Fruit fly (Drosophila melanogaster) whole organism, embryonic: Measurements from ENCODE around the gene CG12096.

ENCODE experiments used
- ATbp ChIP-seq: fragments of 200-800 bp; sonication (Bioruptor generic); optimal IDR thresholded peaks from 2 replicates; lab custom pipeline; 2017; ENCODE audit warnings: missing biosample characterization, mild to moderate bottlenecking, missing genetic modification characterization, missing genetic modification reagents
- Abd-B ChIP-seq: fragments of 200-800 bp; sonication (Bioruptor generic); optimal IDR thresholded peaks from 2 replicates; lab custom pipeline; 2018; ENCODE audit warnings: missing biosample characterization, mild to moderate bottlenecking, missing genetic modification characterization, moderate library complexity
- Asciz ChIP-seq: fragments of 200-800 bp; sonication (Bioruptor generic); optimal IDR thresholded peaks from 2 replicates; lab custom pipeline; 2017; ENCODE audit warnings: missing biosample characterization, mild to moderate bottlenecking, missing genetic modification characterization, missing genetic modification reagents
- CG10321 ChIP-seq: fragments of 200-800 bp; sonication (Bioruptor generic); IDR thresholded peaks from 2 replicates; pipeline ENCODE4 v1.3.6; 2022; ENCODE audit warnings: missing biosample characterization, missing genetic modification characterization
- CG1233 ChIP-seq: fragments of 200-800 bp; sonication (Bioruptor generic); optimal IDR thresholded peaks from 4 replicates; lab custom pipeline; 2018; ENCODE audit warnings: missing biosample characterization, mild to moderate bottlenecking, missing genetic modification characterization
- CG12391 ChIP-seq: fragments of 200-800 bp; sonication (Bioruptor generic); optimal IDR thresholded peaks from 3 replicates; lab custom pipeline; 2018; ENCODE audit warnings: missing biosample characterization, mild to moderate bottlenecking, missing genetic modification characterization, moderate library complexity
- CG1792 ChIP-seq: fragments of 200-800 bp; sonication (Bioruptor generic); optimal IDR thresholded peaks from 2 replicates; lab custom pipeline; 2016; ENCODE audit warnings: missing biosample characterization, missing genetic modification characterization
- CG18599 ChIP-seq: fragments of 200-800 bp; sonication (Bioruptor generic); optimal IDR thresholded peaks from 3 replicates; lab custom pipeline; 2017; ENCODE audit warnings: missing biosample characterization, missing genetic modification characterization, mild to moderate bottlenecking, moderate library complexity, missing genetic modification reagents
- CG2202 ChIP-seq: fragments of 200-800 bp; sonication (Bioruptor generic); optimal IDR thresholded peaks from 2 replicates; lab custom pipeline; 2018; ENCODE audit warnings: missing biosample characterization, mild to moderate bottlenecking, missing genetic modification characterization
- CG2712 ChIP-seq: fragments of 200-800 bp; optimal IDR thresholded peaks from 3 replicates; lab custom pipeline; 2019; ENCODE audit warnings: missing biosample characterization, mild to moderate bottlenecking, missing genetic modification characterization, moderate library complexity
- CG6689 ChIP-seq: fragments of 200-800 bp; sonication (Bioruptor generic); IDR thresholded peaks from 2 replicates; pipeline ENCODE4 v1.3.6; 2022; ENCODE audit warnings: missing biosample characterization, missing genetic modification characterization
- CG6765 ChIP-seq: fragments of 200-800 bp; sonication (Bioruptor generic); optimal IDR thresholded peaks from 3 replicates; lab custom pipeline; 2017; ENCODE audit warnings: missing biosample characterization, mild to moderate bottlenecking, missing genetic modification characterization
- CG7357 ChIP-seq: fragments of 200-800 bp; sonication (Bioruptor generic); IDR thresholded peaks from 3 replicates; pipeline ENCODE4 v1.3.6; 2022; ENCODE audit warnings: missing biosample characterization, missing genetic modification characterization
- CG7987 ChIP-seq: fragments of 200-800 bp; sonication (Bioruptor generic); optimal IDR thresholded peaks from 2 replicates; lab custom pipeline; 2018; ENCODE audit warnings: missing biosample characterization, mild to moderate bottlenecking, missing genetic modification characterization, moderate library complexity
- CG8290 ChIP-seq, 3 experiments: fragments of 200-800 bp; sonication (Bioruptor generic); optimal IDR thresholded peaks; 2 replicates each; lab custom pipeline; 2016 to 2019; ENCODE audit warnings: missing biosample characterization in 3 of 3, missing genetic modification characterization in 3 of 3, mild to moderate bottlenecking in 2 of 3, moderate library complexity in 1 of 3
- CG9727 ChIP-seq: fragments of 200-800 bp; sonication (Bioruptor generic); optimal IDR thresholded peaks from 3 replicates; lab custom pipeline; 2017; ENCODE audit warnings: missing biosample characterization, mild to moderate bottlenecking, missing genetic modification characterization
- CG9817 ChIP-seq: fragments of 200-800 bp; sonication (Bioruptor generic); optimal IDR thresholded peaks from 2 replicates; lab custom pipeline; 2018; ENCODE audit warnings: missing biosample characterization, mild to moderate bottlenecking, missing genetic modification characterization, moderate library complexity
- CG9876 ChIP-seq: fragments of 200-800 bp; sonication (Bioruptor generic); optimal IDR thresholded peaks from 2 replicates; lab custom pipeline; 2016; ENCODE audit warnings: missing biosample characterization, missing genetic modification characterization
- ERR ChIP-seq: fragments of 200-800 bp; sonication (Bioruptor generic); optimal IDR thresholded peaks from 2 replicates; lab custom pipeline; 2016; ENCODE audit warnings: missing biosample characterization, missing genetic modification characterization
- Eip74EF ChIP-seq, 2 experiments: fragments of 200-800 bp in 1 of 2; fragments of >200 bp in 1 of 2; sonication (Bioruptor generic) in 1 of 2; optimal IDR thresholded peaks; 2 replicates each; lab custom pipeline; 2017 to 2019; ENCODE audit warnings: missing biosample characterization in 2 of 2, missing genetic modification characterization in 2 of 2, mild to moderate bottlenecking in 1 of 2, moderate library complexity in 1 of 2
- Fer1 ChIP-seq: fragments of 200-800 bp; sonication (Bioruptor generic); optimal IDR thresholded peaks from 2 replicates; lab custom pipeline; 2017; ENCODE audit warnings: missing biosample characterization, mild to moderate bottlenecking, missing genetic modification characterization
- H15 ChIP-seq: fragments of 200-800 bp; sonication (Bioruptor generic); IDR thresholded peaks from 3 replicates; pipeline ENCODE4 v1.3.6; 2022; ENCODE audit warnings: missing biosample characterization, missing genetic modification characterization
- HLH3B ChIP-seq: fragments of 200-800 bp; sonication (Bioruptor generic); IDR thresholded peaks from 2 replicates; pipeline ENCODE4 v1.3.6; 2022; ENCODE audit warnings: missing biosample characterization, missing genetic modification characterization
- HmgZ ChIP-seq: fragments of 200-800 bp; sonication (Bioruptor generic); optimal IDR thresholded peaks from 2 replicates; lab custom pipeline; 2018; ENCODE audit warnings: missing biosample characterization, mild to moderate bottlenecking, missing genetic modification characterization
- Hr3 ChIP-seq: fragments of 200-800 bp; sonication (Bioruptor generic); optimal IDR thresholded peaks from 3 replicates; lab custom pipeline; 2016; ENCODE audit warnings: missing biosample characterization, missing genetic modification characterization
- Lim3 ChIP-seq: fragments of 200-800 bp; sonication (Bioruptor generic); IDR thresholded peaks from 2 replicates; pipeline ENCODE4 v1.3.6; 2022; ENCODE audit warnings: missing biosample characterization, missing genetic modification characterization
- Med ChIP-seq: fragments of 200-800 bp; sonication (Bioruptor generic); peaks from one replicate; lab custom pipeline; 2016; ENCODE audit warnings: missing biosample characterization, missing genetic modification characterization, mild to moderate bottlenecking, inconsistent platforms, moderate library complexity
- Nf-YA ChIP-seq: fragments of 200-800 bp; sonication (Bioruptor generic); IDR thresholded peaks from 2 replicates; pipeline ENCODE4 v1.3.6; 2022; ENCODE audit warnings: missing biosample characterization, missing genetic modification characterization
- Rfx ChIP-seq: fragments of 200-800 bp; sonication (Bioruptor generic); IDR thresholded peaks from 2 replicates; pipeline ENCODE4 v1.3.6; 2022; ENCODE audit warnings: missing biosample characterization, missing genetic modification characterization
- croc ChIP-seq: fragments of 200-800 bp; sonication (Bioruptor generic); conservative IDR thresholded peaks from 3 replicates; pipeline ENCODE4 v1.3.6; 2022; ENCODE audit warnings: missing biosample characterization, missing genetic modification characterization
- cwo ChIP-seq: fragments of 200-800 bp; sonication (Bioruptor generic); optimal IDR thresholded peaks from 3 replicates; lab custom pipeline; 2017; ENCODE audit warnings: missing biosample characterization, missing genetic modification characterization, mild to moderate bottlenecking, moderate library complexity, missing genetic modification reagents
- gcm ChIP-seq: fragments of 200-800 bp; sonication (Bioruptor generic); optimal IDR thresholded peaks from 2 replicates; lab custom pipeline; 2019; ENCODE audit warnings: missing biosample characterization, mild to moderate bottlenecking, missing genetic modification characterization, moderate library complexity
- gem ChIP-seq: fragments of 200-800 bp; sonication (Bioruptor generic); optimal IDR thresholded peaks from 2 replicates; lab custom pipeline; 2019; ENCODE audit warnings: missing biosample characterization, mild to moderate bottlenecking, missing genetic modification characterization, moderate library complexity
- grn ChIP-seq: fragments of 200-800 bp; sonication (Bioruptor generic); optimal IDR thresholded peaks from 3 replicates; lab custom pipeline; 2017; ENCODE audit warnings: missing biosample characterization, missing genetic modification characterization
- jing ChIP-seq: fragments of 200-800 bp; sonication (Bioruptor generic); optimal IDR thresholded peaks from 2 replicates; lab custom pipeline; 2018; ENCODE audit warnings: missing biosample characterization, mild to moderate bottlenecking, missing genetic modification characterization
- kni ChIP-seq: fragments of 200-800 bp; sonication (Bioruptor generic); optimal IDR thresholded peaks from 3 replicates; lab custom pipeline; 2017; ENCODE audit warnings: mild to moderate bottlenecking, missing biosample characterization, missing genetic modification reagents, missing genetic modification characterization
- mld ChIP-seq: fragments of 200-800 bp; sonication (Bioruptor generic); IDR thresholded peaks from 3 replicates; pipeline ENCODE4 v1.3.6; 2022; ENCODE audit warnings: missing biosample characterization, missing genetic modification characterization; ENCODE audit not compliant: partially characterized antibody
- nerfin-1 ChIP-seq: fragments of 200-800 bp; sonication (Bioruptor generic); optimal IDR thresholded peaks from 3 replicates; lab custom pipeline; 2019; ENCODE audit warnings: missing biosample characterization, mild to moderate bottlenecking, missing genetic modification characterization, moderate library complexity
- nom ChIP-seq: fragments of 200-800 bp; sonication (Bioruptor generic); optimal IDR thresholded peaks from 2 replicates; lab custom pipeline; 2017; ENCODE audit warnings: missing biosample characterization, missing genetic modification characterization, mild to moderate bottlenecking, moderate library complexity, missing genetic modification reagents
- oc ChIP-seq: fragments of 200-800 bp; sonication (Bioruptor generic); optimal IDR thresholded peaks from 2 replicates; lab custom pipeline; 2018; ENCODE audit warnings: missing biosample characterization, mild to moderate bottlenecking, missing genetic modification characterization, moderate library complexity
- otp ChIP-seq: fragments of 200-800 bp; sonication (Bioruptor generic); IDR thresholded peaks from 3 replicates; pipeline ENCODE4, ENCODE4 v1.3.6; 2022; ENCODE audit warnings: missing biosample characterization, missing genetic modification characterization
- phol ChIP-seq: fragments of 200-800 bp; sonication (Bioruptor generic); optimal IDR thresholded peaks from 3 replicates; lab custom pipeline; 2018; ENCODE audit warnings: missing biosample characterization, mild to moderate bottlenecking, missing genetic modification characterization, moderate library complexity
- row ChIP-seq: fragments of 200-800 bp; sonication (Bioruptor generic); IDR thresholded peaks from 3 replicates; pipeline ENCODE4 v1.3.6; 2022; ENCODE audit warnings: missing biosample characterization, missing genetic modification characterization
- tio ChIP-seq: fragments of 200-800 bp; sonication (Bioruptor generic); optimal IDR thresholded peaks from 2 replicates; lab custom pipeline; 2017; ENCODE audit warnings: missing biosample characterization, missing genetic modification characterization, inconsistent platforms
- ttk ChIP-seq: fragments of 200-800 bp; sonication (Bioruptor generic); IDR thresholded peaks from 2 replicates; pipeline ENCODE4 v2.1.2; 2022; ENCODE audit warnings: missing biosample characterization, missing genetic modification characterization
- vnd ChIP-seq: fragments of 200-800 bp; sonication (Bioruptor generic); IDR thresholded peaks from 3 replicates; pipeline ENCODE4 v1.3.6; 2022; ENCODE audit warnings: missing biosample characterization, missing genetic modification characterization; ENCODE audit not compliant: partially characterized antibody
- wor ChIP-seq: fragments of 200-800 bp; sonication (Bioruptor generic); IDR thresholded peaks from 2 replicates; pipeline ENCODE4 v1.3.6; 2022; ENCODE audit warnings: missing biosample characterization, missing genetic modification characterization
- zfh1 ChIP-seq: fragments of 200-800 bp; sonication (Bioruptor generic); IDR thresholded peaks from 3 replicates; pipeline ENCODE4 v1.3.6; 2022; ENCODE audit warnings: missing biosample characterization, missing genetic modification characterization

The CG12096 gene

dm6 chrX:13136939-13137697 is 22.3 kb upstream of the CG12096 start (continued):
- TF ChIP-seq ATbp (peak; percentile 69), CG6689 (GFP tag; lab: Robert Waterston, UW) (peak; percentile 70), Rfx (GFP tag; lab: Robert Waterston, UW) (peak; percentile 37), Abd-B (GFP tag; lab: Kevin White, UChicago) (no peak), vnd (no peak), row (peak; percentile 76), CG9727 (peak; percentile 28), CG7987 (GFP tag; lab: Kevin White, UChicago) (no peak), zfh1 (GFP tag; lab: Robert Waterston, UW) (peak; percentile 69; the same call in 2 of the 3 replicates), phol (tag; lab: Kevin White, UChicago) (peak; percentile 47), grn (GFP tag; lab: Kevin White, UChicago) (no peak), CG2712 (peak; percentile 43), CG6765 (GFP tag; lab: Kevin White, UChicago) (no peak), nom (GFP tag; lab: Kevin White, UChicago) (peak; percentile 64), HmgZ (no peak), CG18599 (GFP tag; lab: Kevin White, UChicago) (peak; percentile 34), CG9817 (no peak), wor (peak; percentile 70), ERR (GFP tag; lab: Kevin White, UChicago) (no peak), gem (peak; percentile 60), CG1792 (GFP tag; lab: Kevin White, UChicago) (no peak), HLH3B (GFP tag; lab: Robert Waterston, UW) (peak; percentile 77), H15 (peak; percentile 74; the same call in 2 of the 3 replicates), Med (GFP tag; lab: Kevin White, UChicago) (peak; percentile 90), otp (peak; percentile 72), tio (GFP tag; lab: Kevin White, UChicago) (no peak), oc (tag; lab: Kevin White, UChicago) (peak; percentile 67), Asciz (peak; percentile 50), kni (peak; percentile 37), nerfin-1 (peak; percentile 61), Fer1 (GFP tag; lab: Kevin White, UChicago) (peak; percentile 22), ttk (GFP tag; lab: Robert Waterston, UW) (peak; percentile 66; the same call in 1 of the 2 replicates), gcm (GFP tag; lab: Kevin White, UChicago) (peak; percentile 20), CG8290 (GFP tag; optimal IDR thresholded peaks at IDR 0.05; lab: Kevin White, UChicago) (no peak), CG8290 (tag; optimal IDR thresholded peaks at IDR 0.05; lab: Kevin White, UChicago) (no peak), Hr3 (GFP tag; lab: Kevin White, UChicago) (peak; percentile 12), mld (GFP tag; lab: Robert Waterston, UW) (no peak), CG7357 (0 out of 3 replicates have a peak, but pooled peaks have one; percentile 21), Nf-YA (GFP tag; lab: Robert Waterston, UW) (peak; percentile 41; the same call in 1 of the 2 replicates), CG12391 (tag; lab: Kevin White, UChicago) (peak; percentile 44), CG9876 (GFP tag; lab: Kevin White, UChicago) (no peak), CG2202 (tag; lab: Kevin White, UChicago) (peak; percentile 20), Eip74EF (GFP tag; optimal IDR thresholded peaks at IDR 0.05; lab: Kevin White, UChicago) (peak in 1 of 2 experiments; percentile 45), CG10321 (no peak), jing (GFP tag; lab: Kevin White, UChicago) (no peak), CG1233 (peak; percentile 49), cwo (peak; percentile 14), Lim3 (GFP tag; lab: Robert Waterston, UW) (peak; percentile 61; the same call in 1 of the 2 replicates), croc (GFP tag; lab: Robert Waterston, UW) (peak; percentile 54)
